Fruit fly (Drosophila melanogaster) whole organism, embryonic: ENCODE results near the gene CG42592.
A peak's percentile ranks its signal among the peaks of the same experiment; 100 is the strongest.

ENCODE experiments used
- Ada2b ChIP-seq: fragments of 200-800 bp; sonication (Bioruptor generic); IDR thresholded peaks from 2 replicates; pipeline ENCODE4 v1.3.6; 2022; ENCODE audit warnings: missing biosample characterization, missing genetic modification characterization
- Asciz ChIP-seq: fragments of 200-800 bp; sonication (Bioruptor generic); optimal IDR thresholded peaks from 2 replicates; lab custom pipeline; 2017; ENCODE audit warnings: missing biosample characterization, mild to moderate bottlenecking, missing genetic modification characterization, missing genetic modification reagents
- Atf-2 ChIP-seq: fragments of 200-800 bp; sonication (Bioruptor generic); optimal IDR thresholded peaks from 2 replicates; lab custom pipeline; 2016; ENCODE audit warnings: missing biosample characterization, missing genetic modification characterization
- CG10959 ChIP-seq: fragments of 200-800 bp; sonication (Bioruptor generic); IDR thresholded peaks from 2 replicates; pipeline ENCODE4 v1.3.6; 2022; ENCODE audit warnings: missing biosample characterization, missing genetic modification characterization
- CG13287 ChIP-seq: fragments of 200-800 bp; sonication (Bioruptor generic); IDR thresholded peaks from 2 replicates; pipeline ENCODE4 v1.3.6; 2022; ENCODE audit warnings: missing biosample characterization, missing genetic modification characterization; ENCODE audit not compliant: partially characterized antibody
- CG1647 ChIP-seq: fragments of 200-800 bp; sonication (Bioruptor generic); optimal IDR thresholded peaks from 3 replicates; lab custom pipeline; 2016; ENCODE audit warnings: missing biosample characterization, missing genetic modification characterization
- CG18476 ChIP-seq: fragments of 200-800 bp; sonication (Bioruptor generic); optimal IDR thresholded peaks from 2 replicates; lab custom pipeline; 2016; ENCODE audit warnings: missing biosample characterization, mild to moderate bottlenecking, missing genetic modification characterization
- CG31224 ChIP-seq: fragments of 200-800 bp; sonication (Bioruptor generic); IDR thresholded peaks from 2 replicates; pipeline ENCODE4 v1.3.6; 2022; ENCODE audit warnings: missing biosample characterization, missing genetic modification characterization
- CG3407 ChIP-seq: fragments of 200-800 bp; sonication (Bioruptor generic); optimal IDR thresholded peaks from 2 replicates; lab custom pipeline; 2018; ENCODE audit warnings: missing biosample characterization, mild to moderate bottlenecking, missing genetic modification characterization
- CG34422 ChIP-seq: fragments of 200-800 bp; sonication (Bioruptor generic); IDR thresholded peaks from 3 replicates; pipeline ENCODE4 v1.3.6; 2022; ENCODE audit warnings: missing biosample characterization, missing genetic modification characterization
- CG4404 ChIP-seq: fragments of 200-800 bp; sonication (Bioruptor generic); IDR thresholded peaks from 2 replicates; pipeline ENCODE4 v1.3.6; 2022; ENCODE audit warnings: missing biosample characterization, missing genetic modification characterization
- CG4730 ChIP-seq: fragments of 200-800 bp; sonication (Bioruptor generic); IDR thresholded peaks from 2 replicates; pipeline ENCODE4 v1.3.6; 2022; ENCODE audit warnings: missing biosample characterization, missing genetic modification characterization
- CG7556 ChIP-seq: fragments of 200-800 bp; sonication (Bioruptor generic); optimal IDR thresholded peaks from 2 replicates; lab custom pipeline; 2017; ENCODE audit warnings: missing biosample characterization, mild to moderate bottlenecking, missing genetic modification characterization
- CG8290 ChIP-seq, 3 experiments: fragments of 200-800 bp; sonication (Bioruptor generic); optimal IDR thresholded peaks; 2 replicates each; lab custom pipeline; 2016 to 2019; ENCODE audit warnings: missing biosample characterization in 3 of 3, missing genetic modification characterization in 3 of 3, mild to moderate bottlenecking in 2 of 3, moderate library complexity in 1 of 3
- CG9215 ChIP-seq: fragments of 200-800 bp; sonication (Bioruptor generic); IDR thresholded peaks from 2 replicates; pipeline ENCODE4 v1.3.6; 2022; ENCODE audit warnings: missing biosample characterization, missing genetic modification characterization
- CG9797 ChIP-seq: fragments of 200-800 bp; sonication (Bioruptor generic); optimal IDR thresholded peaks from 3 replicates; lab custom pipeline; 2018; ENCODE audit warnings: missing biosample characterization, mild to moderate bottlenecking, missing genetic modification characterization
- Camta ChIP-seq: fragments of 200-800 bp; sonication (Bioruptor generic); optimal IDR thresholded peaks from 2 replicates; lab custom pipeline; 2016; ENCODE audit warnings: missing biosample characterization, missing genetic modification characterization
- Dip3 ChIP-seq: fragments of 200-800 bp; sonication (Bioruptor generic); optimal IDR thresholded peaks from 3 replicates; lab custom pipeline; 2016; ENCODE audit warnings: missing biosample characterization, missing genetic modification characterization
- Ets65A ChIP-seq: fragments of 200-800 bp; sonication (Bioruptor generic); peaks from one replicate; lab custom pipeline; 2016; ENCODE audit warnings: missing biosample characterization, missing genetic modification characterization
- Fer3 ChIP-seq: fragments of 200-800 bp; sonication (Bioruptor generic); optimal IDR thresholded peaks from 2 replicates; lab custom pipeline; 2018; ENCODE audit warnings: missing biosample characterization, mild to moderate bottlenecking, missing genetic modification characterization, moderate library complexity
- Hey ChIP-seq: fragments of 200-800 bp; sonication (Bioruptor generic); optimal IDR thresholded peaks from 3 replicates; lab custom pipeline; 2018; ENCODE audit warnings: missing biosample characterization, mild to moderate bottlenecking, missing genetic modification characterization
- HmgD ChIP-seq: fragments of 200-800 bp; sonication (Bioruptor generic); optimal IDR thresholded peaks from 3 replicates; lab custom pipeline; 2016; ENCODE audit warnings: missing biosample characterization, missing genetic modification characterization
- Mad ChIP-seq: fragments of 200-800 bp; sonication (Bioruptor generic); optimal IDR thresholded peaks from 2 replicates; lab custom pipeline; 2016; ENCODE audit warnings: missing biosample characterization, missing genetic modification characterization
- Neu2 ChIP-seq: fragments of 200-800 bp; sonication (Bioruptor generic); optimal IDR thresholded peaks from 3 replicates; lab custom pipeline; 2016; ENCODE audit warnings: missing biosample characterization, missing genetic modification characterization, borderline replicate concordance
- Pdp1 ChIP-seq, 2 experiments: fragments of 200-800 bp; sonication (Bioruptor generic); optimal IDR thresholded peaks; 3 replicates each; lab custom pipeline; 2016; ENCODE audit warnings: missing biosample characterization in 2 of 2, missing genetic modification characterization in 2 of 2, mild to moderate bottlenecking in 1 of 2, moderate library complexity in 1 of 2
- Rx ChIP-seq: fragments of 200-800 bp; sonication (Bioruptor generic); IDR thresholded peaks from 2 replicates; pipeline ENCODE4 v1.3.6; 2022; ENCODE audit warnings: missing biosample characterization, missing genetic modification characterization
- Spps ChIP-seq: fragments of 200-800 bp; sonication (Bioruptor generic); optimal IDR thresholded peaks from 2 replicates; lab custom pipeline; 2018; ENCODE audit warnings: missing biosample characterization, mild to moderate bottlenecking, missing genetic modification characterization
- Sry-δ ChIP-seq: fragments of 200-800 bp; sonication (Bioruptor generic); optimal IDR thresholded peaks from 2 replicates; lab custom pipeline; 2016; ENCODE audit warnings: missing biosample characterization, missing genetic modification characterization
- Taf1 ChIP-seq: fragments of 200-800 bp; sonication (Bioruptor generic); IDR thresholded peaks from 2 replicates; pipeline ENCODE4 v1.3.6; 2022; ENCODE audit warnings: missing biosample characterization, missing genetic modification characterization
- cg ChIP-seq: fragments of 200-800 bp; sonication (Bioruptor generic); optimal IDR thresholded peaks from 3 replicates; lab custom pipeline; 2019; ENCODE audit warnings: missing biosample characterization, mild to moderate bottlenecking, missing genetic modification characterization, moderate library complexity
- chif ChIP-seq, 2 experiments: fragments of 200-800 bp; sonication (Bioruptor generic); optimal IDR thresholded peaks; 3 replicates each; lab custom pipeline; 2016; ENCODE audit warnings: missing biosample characterization in 2 of 2, missing genetic modification characterization in 2 of 2
- exex ChIP-seq: fragments of 200-800 bp; sonication (Bioruptor generic); optimal IDR thresholded peaks from 4 replicates; lab custom pipeline; 2018; ENCODE audit warnings: missing biosample characterization, mild to moderate bottlenecking, missing genetic modification characterization, moderate library complexity
- fd3F ChIP-seq: fragments of 200-800 bp; sonication (Bioruptor generic); optimal IDR thresholded peaks from 2 replicates; lab custom pipeline; 2018; ENCODE audit warnings: missing biosample characterization, mild to moderate bottlenecking, missing genetic modification characterization, moderate library complexity
- hb ChIP-seq: fragments of 200-800 bp; sonication (Bioruptor generic); IDR thresholded peaks from 3 replicates; pipeline ENCODE4 v1.3.6; 2022; ENCODE audit warnings: missing biosample characterization, missing genetic modification characterization; ENCODE audit not compliant: partially characterized antibody
- kay ChIP-seq: fragments of 200-800 bp; sonication (Bioruptor generic); optimal IDR thresholded peaks from 2 replicates; lab custom pipeline; 2016; ENCODE audit warnings: missing biosample characterization, missing genetic modification characterization
- kni ChIP-seq: fragments of 200-800 bp; sonication (Bioruptor generic); optimal IDR thresholded peaks from 3 replicates; lab custom pipeline; 2017; ENCODE audit warnings: mild to moderate bottlenecking, missing biosample characterization, missing genetic modification reagents, missing genetic modification characterization
- lab ChIP-seq: fragments of 200-800 bp; sonication (Bioruptor generic); optimal IDR thresholded peaks from 3 replicates; lab custom pipeline; 2017; ENCODE audit warnings: missing biosample characterization, missing genetic modification characterization, mild to moderate bottlenecking, moderate library complexity, missing genetic modification reagents
- otp ChIP-seq: fragments of 200-800 bp; sonication (Bioruptor generic); IDR thresholded peaks from 3 replicates; pipeline ENCODE4, ENCODE4 v1.3.6; 2022; ENCODE audit warnings: missing biosample characterization, missing genetic modification characterization
- repo ChIP-seq: fragments of 200-800 bp; sonication (Bioruptor generic); optimal IDR thresholded peaks from 2 replicates; lab custom pipeline; 2016; ENCODE audit warnings: missing biosample characterization, missing genetic modification characterization
- ro ChIP-seq: fragments of 200-800 bp; sonication (Bioruptor generic); IDR thresholded peaks from 2 replicates; pipeline ENCODE4 v1.3.6; 2022; ENCODE audit warnings: missing biosample characterization, missing genetic modification characterization
- salm ChIP-seq: fragments of 200-800 bp; sonication (Bioruptor generic); optimal IDR thresholded peaks from 2 replicates; lab custom pipeline; 2018; ENCODE audit warnings: missing biosample characterization, mild to moderate bottlenecking, missing genetic modification characterization
- tgo ChIP-seq: fragments of 200-800 bp; sonication (Bioruptor generic); IDR thresholded peaks from 3 replicates; pipeline ENCODE4 v1.3.6; 2022; ENCODE audit warnings: missing biosample characterization, missing genetic modification characterization
- trem ChIP-seq: fragments of 200-800 bp; optimal IDR thresholded peaks from 3 replicates; lab custom pipeline; 2019; ENCODE audit warnings: missing biosample characterization, mild to moderate bottlenecking, missing genetic modification characterization, moderate library complexity

CG42592 gene

dm6 chr3R:29861432-29862249 lies 25.6 kb upstream of the CG42592 start, which contains the start of the genes CG15514 and RpS8 (continued):
- TF ChIP-seq cg (no peak), otp (GFP tag; lab: Robert Waterston, UW) (0 out of 3 replicates have a peak, but pooled peaks have one; percentile 30), Asciz (GFP tag; lab: Kevin White, UChicago) (peak; percentile 56), Spps (tag; lab: Kevin White, UChicago) (no peak), CG4404 (no peak), CG3407 (GFP tag; lab: Kevin White, UChicago) (peak; percentile 58), CG9797 (peak; percentile 71), HmgD (GFP tag; lab: Kevin White, UChicago) (no peak), CG7556 (peak; percentile 60), CG4730 (no peak), Taf1 (GFP tag; lab: Robert Waterston, UW) (no peak), Pdp1 (GFP tag; optimal IDR thresholded peaks at IDR 0.05; lab: Kevin White, UChicago) (peak in 1 of 2 experiments; percentile 41), Hey (tag; lab: Kevin White, UChicago) (no peak), CG8290 (GFP tag; optimal IDR thresholded peaks at IDR 0.05; lab: Kevin White, UChicago) (peak; percentile 55), CG8290 (tag; optimal IDR thresholded peaks at IDR 0.05; lab: Kevin White, UChicago) (peak; percentile 36 to 68), Atf-2 (GFP tag; lab: Kevin White, UChicago) (no peak), Fer3 (tag; lab: Kevin White, UChicago) (peak; percentile 41), tgo (GFP tag; lab: Robert Waterston, UW) (peak; percentile 37; the same call in 1 of the 3 replicates), chif (GFP tag; optimal IDR thresholded peaks at IDR 0.05; lab: Kevin White, UChicago) (no peak), Neu2 (no peak), CG34422 (GFP tag; lab: Robert Waterston, UW) (peak; percentile 62; the same call in 1 of the 3 replicates), Dip3 (GFP tag; lab: Kevin White, UChicago) (peak; percentile 48), salm (tag; lab: Kevin White, UChicago) (no peak), Sry-δ (no peak), Camta (peak; percentile 24), fd3F (GFP tag; lab: Kevin White, UChicago) (peak; percentile 33), Ada2b (GFP tag; lab: Robert Waterston, UW) (no peak), CG13287 (GFP tag; lab: Robert Waterston, UW) (no peak), kni (peak; percentile 60), kay (GFP tag; lab: Kevin White, UChicago) (no peak), lab (peak; percentile 84), CG18476 (GFP tag; lab: Kevin White, UChicago) (no peak), ro (GFP tag; lab: Robert Waterston, UW) (no peak), CG1647 (no peak), CG31224 (GFP tag; lab: Robert Waterston, UW) (0 out of 2 replicates have a peak, but pooled peaks have one; percentile 38), trem (tag; lab: Kevin White, UChicago) (peak; percentile 66), Mad (GFP tag; lab: Kevin White, UChicago) (peak; percentile 16), repo (GFP tag; lab: Kevin White, UChicago) (no peak), CG9215 (GFP tag; lab: Robert Waterston, UW) (no peak), exex (tag; lab: Kevin White, UChicago) (no peak), CG10959 (no peak), Rx (peak; percentile 24; the same call in 1 of the 2 replicates), Ets65A (peak; percentile 71), hb (GFP tag; lab: Robert Waterston, UW) (no peak)
